Worm (Caenorhabditis elegans): Measurements from ENCODE around the gene T09E8.4.

DNA sequence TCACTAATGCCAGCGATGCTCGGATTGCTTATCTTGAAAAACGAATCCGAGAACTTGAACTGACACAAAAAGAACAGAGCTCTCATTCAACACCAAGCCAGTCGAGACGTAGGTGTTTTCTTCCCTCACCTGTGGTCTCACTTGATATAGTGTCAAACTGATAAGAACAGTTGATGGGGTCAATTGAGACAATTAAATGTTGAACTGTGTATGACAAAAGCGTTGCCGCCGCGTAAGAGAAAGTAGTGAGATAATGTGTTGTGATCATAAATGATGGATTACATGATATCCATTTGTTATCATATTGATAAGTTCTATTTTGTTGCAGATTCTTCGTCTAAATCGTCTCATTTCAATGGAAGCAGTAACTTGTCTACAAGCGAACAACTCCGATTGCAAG is 10.3 kb downstream of the T09E8.4 start:
- TF ChIP-seq snpc-4 (tag; optimal IDR thresholded peaks at IDR 0.05) (no peak), lin-32 (GFP tag; optimal IDR thresholded peaks at IDR 0.05) (no peak), nhr-28 (tag; optimal IDR thresholded peaks at IDR 0.05) (no peak), nhr-12 (tag; optimal IDR thresholded peaks at IDR 0.05) (no peak)

Measured in whole organism, mixed stage, embryonic.